Worm (Caenorhabditis elegans): ENCODE measurements around the gene F43G6.8.

The F43G6.8 gene

DNA sequence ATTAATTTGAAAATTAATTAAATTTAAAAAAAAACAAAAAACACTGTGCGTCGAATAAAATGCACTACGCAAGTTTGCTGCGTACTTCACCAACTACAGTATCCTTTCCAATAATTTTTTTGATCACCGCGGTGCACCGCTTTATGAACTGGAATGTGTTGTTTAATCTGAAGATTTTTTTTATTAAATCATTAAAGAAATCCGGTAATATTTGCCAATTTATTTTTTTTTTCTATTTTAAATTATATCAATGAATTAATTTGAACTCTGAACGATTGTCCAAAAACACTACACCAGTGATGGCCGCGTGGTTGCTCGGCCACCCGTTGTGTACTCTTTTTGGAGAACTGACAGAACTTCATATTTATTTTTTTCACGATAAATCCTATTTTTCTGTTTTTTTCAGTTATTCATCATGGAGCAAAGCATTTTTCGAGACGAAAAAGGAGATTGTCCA lies 46.8 kb upstream of the F43G6.8 start, which contains the start of gene K12D12.5 (continued):
- no peak for TF ChIP-seq egl-18 (GFP tag; IDR thresholded peaks at IDR 0.05)
- peak; percentile 66; the same call in 1 of the 2 replicates for TF ChIP-seq ztf-25 (GFP tag; IDR thresholded peaks at IDR 0.05)
- TF ChIP-seq ekl-4 (GFP tag; IDR thresholded peaks at IDR 0.05): no peak
- peak; percentile 72 for TF ChIP-seq him-1 (tag; optimal IDR thresholded peaks at IDR 0.05)
- 0 out of 2 replicates have a peak, but pooled peaks have one; percentile 27 for TF ChIP-seq mcd-1 (GFP tag; IDR thresholded peaks at IDR 0.05)
- TF ChIP-seq bed-2 (GFP tag; IDR thresholded peaks at IDR 0.05): peak; percentile 67
- TF ChIP-seq rec-8 (tag; optimal IDR thresholded peaks at IDR 0.05): peak in 1 of 2 experiments; percentile 41
- no peak for TF ChIP-seq Y56A3A.18 (GFP tag; IDR thresholded peaks at IDR 0.05)
- TF ChIP-seq lsy-27 (tag; optimal IDR thresholded peaks at IDR 0.05; ENCODE audit: borderline replicate concordance, insufficient read depth): no peak
- peak; percentile 80 for TF ChIP-seq madf-6 (GFP tag; IDR thresholded peaks at IDR 0.05)
- peak; percentile 61 for TF ChIP-seq dox-1 (GFP tag; IDR thresholded peaks at IDR 0.05)
- TF ChIP-seq ztf-28 (GFP tag; IDR thresholded peaks at IDR 0.05): 0 out of 2 replicates have a peak, but pooled peaks have one; percentile 65
- peak; percentile 35; the same call in 1 of the 2 replicates for TF ChIP-seq B0019.2 (GFP tag; conservative IDR thresholded peaks at IDR 0.05)
- 0 out of 2 replicates have a peak, but pooled peaks have one; percentile 24 for TF ChIP-seq rcor-1 (GFP tag; IDR thresholded peaks at IDR 0.05)
- peak; percentile 62 for TF ChIP-seq madf-8 (GFP tag; conservative IDR thresholded peaks at IDR 0.05)
- no peak for TF ChIP-seq gei-17 (GFP tag; optimal IDR thresholded peaks at IDR 0.05)
- TF ChIP-seq ceh-91 (GFP tag; IDR thresholded peaks at IDR 0.05): 0 out of 2 replicates have a peak, but pooled peaks have one; percentile 56
- peak; percentile 40 for TF ChIP-seq F49E8.2 (tag; optimal IDR thresholded peaks at IDR 0.05; ENCODE audit: insufficient read depth)

ce11 chrII:11859833-11860232 lies 45.9 kb upstream of the F43G6.8 start:
- TF ChIP-seq ztf-26 (tag; optimal IDR thresholded peaks at IDR 0.05): no peak
- no peak for TF ChIP-seq xnd-1 (tag; optimal IDR thresholded peaks at IDR 0.05)
- TF ChIP-seq T26A5.8 (tag; optimal IDR thresholded peaks at IDR 0.05): no peak
- TF ChIP-seq dpff-1 (tag; optimal IDR thresholded peaks at IDR 0.05): no peak
- TF ChIP-seq ets-4 (GFP tag; optimal IDR thresholded peaks at IDR 0.05): no peak
- no peak for TF ChIP-seq B0019.2 (GFP tag; conservative IDR thresholded peaks at IDR 0.05)
- TF ChIP-seq Y95B8A.8 (GFP tag; IDR thresholded peaks at IDR 0.05): no peak
- no peak for TF ChIP-seq ama-1 (optimal IDR thresholded peaks at IDR 0.05)
- no peak for TF ChIP-seq ama-1 (GFP tag; optimal IDR thresholded peaks at IDR 0.05)
- TF ChIP-seq mcd-1 (GFP tag; IDR thresholded peaks at IDR 0.05): no peak
- TF ChIP-seq somi-1 (GFP tag; optimal IDR thresholded peaks at IDR 0.05): no peak
- no peak for TF ChIP-seq ceh-58 (GFP tag; IDR thresholded peaks at IDR 0.05)
- no peak for TF ChIP-seq aptf-3 (GFP tag; IDR thresholded peaks at IDR 0.05)

ce11 chrII:11856361-11856760 lies 42.5 kb upstream of the F43G6.8 start, which contains the start of gene clh-1:
TSS of gene clh-1 (minus strand) at chrII:11856461.
- no peak for TF ChIP-seq T07F8.4 (tag; optimal IDR thresholded peaks at IDR 0.05)
- TF ChIP-seq F57A8.1 (GFP tag; optimal IDR thresholded peaks at IDR 0.05): no peak
- no peak for TF ChIP-seq lsy-27 (tag; optimal IDR thresholded peaks at IDR 0.05; ENCODE audit: borderline replicate concordance, insufficient read depth)
- no peak for TF ChIP-seq somi-1 (GFP tag; optimal IDR thresholded peaks at IDR 0.05)
- no peak for TF ChIP-seq repo-1 (tag; optimal IDR thresholded peaks at IDR 0.05)
- no peak for TF ChIP-seq sea-2 (GFP tag; IDR thresholded peaks at IDR 0.05)
- no peak for TF ChIP-seq athp-1 (tag; optimal IDR thresholded peaks at IDR 0.05)
- no peak for TF ChIP-seq ztf-25 (GFP tag; IDR thresholded peaks at IDR 0.05)
- TF ChIP-seq chd-7 (tag; optimal IDR thresholded peaks at IDR 0.05): no peak
- TF ChIP-seq F22D6.2 (tag; optimal IDR thresholded peaks at IDR 0.05): no peak
- TF ChIP-seq gei-17 (GFP tag; optimal IDR thresholded peaks at IDR 0.05): no peak
- TF ChIP-seq sptf-2 (GFP tag; optimal IDR thresholded peaks at IDR 0.05): no peak
- no peak for TF ChIP-seq mes-4 (tag; optimal IDR thresholded peaks at IDR 0.05)
- TF ChIP-seq egl-18 (GFP tag; IDR thresholded peaks at IDR 0.05): no peak
- no peak for TF ChIP-seq ceh-40 (GFP tag; IDR thresholded peaks at IDR 0.05)
